Fruit fly (Drosophila melanogaster) whole organism, embryonic: ENCODE measurements around the gene CG7058.

Experiments
- Atf3 ChIP-seq: fragments of 200-800 bp; sonication (Bioruptor generic); optimal IDR thresholded peaks from 3 replicates; lab custom pipeline; 2016; ENCODE audit warnings: missing biosample characterization, missing genetic modification characterization
- BEAF-32 ChIP-seq: fragments of 200-800 bp; sonication (Bioruptor generic); optimal IDR thresholded peaks from 3 replicates; lab custom pipeline; 2017; ENCODE audit warnings: missing biosample characterization, missing genetic modification characterization, mild to moderate bottlenecking, moderate library complexity, missing genetic modification reagents
- CG10321 ChIP-seq: fragments of 200-800 bp; sonication (Bioruptor generic); IDR thresholded peaks from 2 replicates; pipeline ENCODE4 v1.3.6; 2022; ENCODE audit warnings: missing biosample characterization, missing genetic modification characterization
- CG11085 ChIP-seq: fragments of 200-800 bp; sonication (Bioruptor generic); IDR thresholded peaks from 2 replicates; pipeline ENCODE4 v1.3.6; 2022; ENCODE audit warnings: missing biosample characterization, missing genetic modification characterization
- CG11247 ChIP-seq: fragments of 200-800 bp; sonication (Bioruptor generic); IDR thresholded peaks from 2 replicates; pipeline ENCODE4 v1.3.6; 2022; ENCODE audit warnings: missing biosample characterization, missing genetic modification characterization
- CG11398 ChIP-seq: fragments of 200-800 bp; sonication (Bioruptor generic); optimal IDR thresholded peaks from 2 replicates; lab custom pipeline; 2016; ENCODE audit warnings: missing biosample characterization, missing genetic modification characterization
- CG11456 ChIP-seq: fragments of 200-800 bp; sonication (Bioruptor generic); IDR thresholded peaks from 3 replicates; pipeline ENCODE4 v1.3.6; 2022; ENCODE audit warnings: missing biosample characterization, missing genetic modification characterization
- CG13424 ChIP-seq: fragments of 200-800 bp; sonication (Bioruptor generic); optimal IDR thresholded peaks from 2 replicates; lab custom pipeline; 2019; ENCODE audit warnings: missing biosample characterization, mild to moderate bottlenecking, missing genetic modification characterization, moderate library complexity
- CG15479 ChIP-seq: fragments of 200-800 bp; sonication (Bioruptor generic); optimal IDR thresholded peaks from 3 replicates; lab custom pipeline; 2019; ENCODE audit warnings: missing biosample characterization, mild to moderate bottlenecking, missing genetic modification characterization, moderate library complexity
- CG1603 ChIP-seq: fragments of 200-800 bp; sonication (Bioruptor generic); optimal IDR thresholded peaks from 2 replicates; lab custom pipeline; 2019; ENCODE audit warnings: missing biosample characterization, mild to moderate bottlenecking, missing genetic modification characterization, moderate library complexity
- CG16813 ChIP-seq: fragments of 200-800 bp; sonication (Bioruptor generic); IDR thresholded peaks from 3 replicates; pipeline ENCODE4 v1.3.6; 2022; ENCODE audit warnings: missing biosample characterization, missing genetic modification characterization; ENCODE audit not compliant: partially characterized antibody
- CG16815 ChIP-seq: fragments of 200-800 bp; sonication (Bioruptor generic); optimal IDR thresholded peaks from 3 replicates; lab custom pipeline; 2017; ENCODE audit warnings: missing biosample characterization, mild to moderate bottlenecking, missing genetic modification characterization
- CG18476 ChIP-seq: fragments of 200-800 bp; sonication (Bioruptor generic); optimal IDR thresholded peaks from 2 replicates; lab custom pipeline; 2016; ENCODE audit warnings: missing biosample characterization, mild to moderate bottlenecking, missing genetic modification characterization
- CG2202 ChIP-seq: fragments of 200-800 bp; sonication (Bioruptor generic); optimal IDR thresholded peaks from 2 replicates; lab custom pipeline; 2018; ENCODE audit warnings: missing biosample characterization, mild to moderate bottlenecking, missing genetic modification characterization
- CG31224 ChIP-seq: fragments of 200-800 bp; sonication (Bioruptor generic); IDR thresholded peaks from 2 replicates; pipeline ENCODE4 v1.3.6; 2022; ENCODE audit warnings: missing biosample characterization, missing genetic modification characterization
- CG4282 ChIP-seq: fragments of 200-800 bp; sonication (Bioruptor generic); optimal IDR thresholded peaks from 2 replicates; lab custom pipeline; 2016; ENCODE audit warnings: missing biosample characterization, missing genetic modification characterization
- CG4730 ChIP-seq: fragments of 200-800 bp; sonication (Bioruptor generic); IDR thresholded peaks from 2 replicates; pipeline ENCODE4 v1.3.6; 2022; ENCODE audit warnings: missing biosample characterization, missing genetic modification characterization
- CG6689 ChIP-seq: fragments of 200-800 bp; sonication (Bioruptor generic); IDR thresholded peaks from 2 replicates; pipeline ENCODE4 v1.3.6; 2022; ENCODE audit warnings: missing biosample characterization, missing genetic modification characterization
- CG7556 ChIP-seq: fragments of 200-800 bp; sonication (Bioruptor generic); optimal IDR thresholded peaks from 2 replicates; lab custom pipeline; 2017; ENCODE audit warnings: missing biosample characterization, mild to moderate bottlenecking, missing genetic modification characterization
- CG7928 ChIP-seq: fragments of 200-800 bp; sonication (Bioruptor generic); optimal IDR thresholded peaks from 2 replicates; lab custom pipeline; 2017; ENCODE audit warnings: missing biosample characterization, mild to moderate bottlenecking, missing genetic modification characterization
- CG8388 ChIP-seq: fragments of 200-800 bp; sonication (Bioruptor generic); optimal IDR thresholded peaks from 2 replicates; lab custom pipeline; 2019; ENCODE audit warnings: missing biosample characterization, mild to moderate bottlenecking, missing genetic modification characterization, moderate library complexity
- CG8765 ChIP-seq: fragments of 200-800 bp; sonication (Bioruptor generic); IDR thresholded peaks from 2 replicates; pipeline ENCODE4 v1.3.6; 2022; ENCODE audit warnings: missing biosample characterization, missing genetic modification characterization
- CG9437 ChIP-seq: fragments of 200-800 bp; sonication (Bioruptor generic); optimal IDR thresholded peaks from 2 replicates; lab custom pipeline; 2018; ENCODE audit warnings: missing biosample characterization, mild to moderate bottlenecking, missing genetic modification characterization
- CG9609 ChIP-seq: fragments of 200-800 bp; sonication (Bioruptor generic); optimal IDR thresholded peaks from 3 replicates; lab custom pipeline; 2016; ENCODE audit warnings: missing biosample characterization, missing genetic modification characterization
- CG9932 ChIP-seq: fragments of 200-800 bp; sonication (Bioruptor generic); IDR thresholded peaks from 2 replicates; pipeline ENCODE4 v1.3.6; 2022; ENCODE audit warnings: missing biosample characterization, missing genetic modification characterization
- CkIIα-i1 ChIP-seq: fragments of 200-800 bp; sonication (Bioruptor generic); IDR thresholded peaks from 2 replicates; pipeline ENCODE4 v1.3.6; 2022; ENCODE audit warnings: missing biosample characterization, missing genetic modification characterization
- Dp ChIP-seq: fragments of 200-800 bp; sonication (Bioruptor generic); optimal IDR thresholded peaks from 2 replicates; lab custom pipeline; 2018; ENCODE audit warnings: missing biosample characterization, mild to moderate bottlenecking, missing genetic modification characterization, moderate library complexity
- Fer1 ChIP-seq: fragments of 200-800 bp; sonication (Bioruptor generic); optimal IDR thresholded peaks from 2 replicates; lab custom pipeline; 2017; ENCODE audit warnings: missing biosample characterization, mild to moderate bottlenecking, missing genetic modification characterization
- HLH3B ChIP-seq: fragments of 200-800 bp; sonication (Bioruptor generic); IDR thresholded peaks from 2 replicates; pipeline ENCODE4 v1.3.6; 2022; ENCODE audit warnings: missing biosample characterization, missing genetic modification characterization
- Hsf ChIP-seq: fragments of 200-800 bp; sonication (Bioruptor generic); optimal IDR thresholded peaks from 3 replicates; lab custom pipeline; 2016; ENCODE audit warnings: missing biosample characterization, missing genetic modification characterization
- Meics ChIP-seq: fragments of 200-800 bp; sonication (Bioruptor generic); optimal IDR thresholded peaks from 2 replicates; lab custom pipeline; 2017; ENCODE audit warnings: missing biosample characterization, mild to moderate bottlenecking, missing genetic modification characterization
- Sry-δ ChIP-seq: fragments of 200-800 bp; sonication (Bioruptor generic); optimal IDR thresholded peaks from 2 replicates; lab custom pipeline; 2016; ENCODE audit warnings: missing biosample characterization, missing genetic modification characterization
- Ssrp ChIP-seq: fragments of 200-800 bp; sonication (Bioruptor generic); optimal IDR thresholded peaks from 2 replicates; lab custom pipeline; 2018; ENCODE audit warnings: missing biosample characterization, mild to moderate bottlenecking, missing genetic modification characterization, moderate library complexity
- Stat92E ChIP-seq, 3 experiments: fragments of >200 bp in 2 of 3; fragments of 200-800 bp in 1 of 3; sonication (Bioruptor generic) in 1 of 3; optimal IDR thresholded peaks; 2 replicates each; lab custom pipeline; 2017 to 2019; ENCODE audit warnings: missing biosample characterization in 3 of 3, missing genetic modification characterization in 3 of 3, mild to moderate bottlenecking in 1 of 3, moderate library complexity in 1 of 3
- ac ChIP-seq: fragments of 200-800 bp; sonication (Bioruptor generic); optimal IDR thresholded peaks from 3 replicates; lab custom pipeline; 2017; ENCODE audit warnings: missing biosample characterization, mild to moderate bottlenecking, missing genetic modification characterization
- croc ChIP-seq: fragments of 200-800 bp; sonication (Bioruptor generic); conservative IDR thresholded peaks from 3 replicates; pipeline ENCODE4 v1.3.6; 2022; ENCODE audit warnings: missing biosample characterization, missing genetic modification characterization
- dati ChIP-seq: fragments of 200-800 bp; sonication (Bioruptor generic); IDR thresholded peaks from 2 replicates; pipeline ENCODE4 v1.3.6; 2022; ENCODE audit warnings: missing biosample characterization, missing genetic modification characterization
- emc ChIP-seq: fragments of 200-800 bp; sonication (Bioruptor generic); optimal IDR thresholded peaks from 2 replicates; lab custom pipeline; 2016; ENCODE audit warnings: missing biosample characterization, missing genetic modification characterization
- eve ChIP-seq, 2 experiments: fragments of >200 bp; optimal IDR thresholded peaks; 2 replicates each; lab custom pipeline; 2017; ENCODE audit warnings: missing biosample characterization in 2 of 2, missing genetic modification characterization in 2 of 2
- fd96Cb ChIP-seq: fragments of 200-800 bp; sonication (Bioruptor generic); optimal IDR thresholded peaks from 2 replicates; lab custom pipeline; 2018; ENCODE audit warnings: missing biosample characterization, mild to moderate bottlenecking, missing genetic modification characterization, moderate library complexity
- gt ChIP-seq: fragments of 200-800 bp; sonication (Bioruptor generic); IDR thresholded peaks from 2 replicates; pipeline ENCODE4 v1.3.6; 2022; ENCODE audit warnings: missing biosample characterization, missing genetic modification characterization
- hkb ChIP-seq, 2 experiments: fragments of 200-800 bp in 1 of 2; fragments of >200 bp in 1 of 2; sonication (Bioruptor generic) in 1 of 2; IDR thresholded peaks in 1 of 2; optimal IDR thresholded peaks in 1 of 2; 2 replicates each; pipeline versions ENCODE4 v1.3.6 to Lab custom; 2017 to 2022; ENCODE audit warnings: missing biosample characterization in 1 of 2, missing genetic modification characterization in 1 of 2
- jigr1 ChIP-seq: fragments of 200-800 bp; sonication (Bioruptor generic); IDR thresholded peaks from 3 replicates; pipeline ENCODE4 v1.3.6; 2022; ENCODE audit warnings: missing biosample characterization, missing genetic modification characterization
- jing ChIP-seq: fragments of 200-800 bp; sonication (Bioruptor generic); optimal IDR thresholded peaks from 2 replicates; lab custom pipeline; 2018; ENCODE audit warnings: missing biosample characterization, mild to moderate bottlenecking, missing genetic modification characterization
- knrl ChIP-seq: fragments of 200-800 bp; sonication (Bioruptor generic); IDR thresholded peaks from 3 replicates; pipeline ENCODE4 v1.3.6; 2022; ENCODE audit warnings: missing biosample characterization, missing genetic modification characterization; ENCODE audit not compliant: partially characterized antibody
- pum ChIP-seq: fragments of 200-800 bp; sonication (Bioruptor generic); optimal IDR thresholded peaks from 2 replicates; lab custom pipeline; 2016; ENCODE audit warnings: missing biosample characterization, missing genetic modification characterization
- tap ChIP-seq: fragments of 200-800 bp; optimal IDR thresholded peaks from 3 replicates; lab custom pipeline; 2019; ENCODE audit warnings: missing biosample characterization, mild to moderate bottlenecking, missing genetic modification characterization, moderate library complexity
- tin ChIP-seq: fragments of 200-800 bp; sonication (Bioruptor generic); optimal IDR thresholded peaks from 3 replicates; lab custom pipeline; 2016; ENCODE audit warnings: missing biosample characterization, missing genetic modification characterization
- tio ChIP-seq: fragments of 200-800 bp; sonication (Bioruptor generic); optimal IDR thresholded peaks from 2 replicates; lab custom pipeline; 2017; ENCODE audit warnings: missing biosample characterization, missing genetic modification characterization, inconsistent platforms
- trh ChIP-seq: fragments of 200-800 bp; sonication (Bioruptor generic); optimal IDR thresholded peaks from 2 replicates; lab custom pipeline; 2016; ENCODE audit warnings: missing biosample characterization, missing genetic modification characterization

Gene CG7058

DNA sequence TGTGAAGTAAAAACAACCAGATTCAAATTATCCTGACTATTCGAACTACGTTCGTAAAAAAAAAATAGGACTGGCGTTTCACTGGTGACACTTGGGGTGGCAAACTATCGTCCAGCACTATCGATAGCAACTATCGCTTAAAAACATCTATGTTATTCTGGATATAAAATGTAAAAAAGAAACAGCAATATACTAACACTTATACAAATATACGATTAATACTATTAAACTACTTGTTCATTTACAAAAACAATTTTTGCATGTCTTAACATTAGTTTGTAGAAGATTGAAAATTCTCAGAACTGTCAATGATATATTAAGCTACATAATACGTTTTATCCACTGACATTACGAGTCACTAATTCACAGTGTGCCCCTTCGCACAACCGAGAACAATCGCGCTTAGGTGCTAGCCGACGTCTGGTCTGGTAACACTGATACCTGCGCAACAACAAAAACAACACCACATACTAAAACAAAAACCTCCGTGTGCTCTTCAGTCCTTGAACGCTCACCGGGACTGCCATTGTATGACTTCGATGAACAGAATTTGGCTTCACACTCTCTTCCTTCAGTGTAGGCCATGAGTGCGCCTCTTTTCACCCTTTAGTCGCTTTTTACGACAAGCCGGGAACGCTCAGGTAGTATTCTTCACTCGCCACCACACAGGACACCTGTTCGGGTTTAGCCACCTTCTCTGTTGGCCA lies 22.9 kb upstream of the CG7058 start, which contains the start of gene CG18259 (continued):
- TF ChIP-seq CG13424 (tag; lab: Kevin White, UChicago) (peak; percentile 10), Fer1 (no peak), Stat92E (GFP tag; optimal IDR thresholded peaks at IDR 0.05; lab: Kevin White, UChicago) (no peak), CG11456 (GFP tag; lab: Robert Waterston, UW) (no peak), CG9609 (GFP tag; lab: Kevin White, UChicago) (no peak), CG7556 (GFP tag; lab: Kevin White, UChicago) (no peak), jing (GFP tag; lab: Kevin White, UChicago) (no peak), CG11398 (no peak), knrl (GFP tag; lab: Robert Waterston, UW) (peak; percentile 94), BEAF-32 (peak; percentile 94), CG31224 (no peak), CG15479 (GFP tag; lab: Kevin White, UChicago) (peak; percentile 9), HLH3B (no peak), trh (no peak), CkIIα-i1 (GFP tag; lab: Robert Waterston, UW) (no peak), CG11085 (GFP tag; lab: Robert Waterston, UW) (no peak), croc (GFP tag; lab: Robert Waterston, UW) (no peak), gt (GFP tag; lab: Robert Waterston, UW) (no peak), CG4282 (no peak), CG9932 (GFP tag; lab: Robert Waterston, UW) (peak; percentile 43), CG9437 (GFP tag; lab: Kevin White, UChicago) (no peak), CG18476 (GFP tag; lab: Kevin White, UChicago) (no peak), CG8765 (GFP tag; lab: Robert Waterston, UW) (no peak), CG10321 (GFP tag; lab: Robert Waterston, UW) (no peak), CG6689 (GFP tag; lab: Robert Waterston, UW) (no peak), CG16813 (GFP tag; lab: Robert Waterston, UW) (peak; percentile 91), CG1603 (peak; percentile 32), Ssrp (no peak), CG11247 (GFP tag; lab: Robert Waterston, UW) (no peak), tap (tag; lab: Kevin White, UChicago) (no peak), dati (no peak), tio (GFP tag; lab: Kevin White, UChicago) (no peak), CG8388 (no peak), Dp (GFP tag; lab: Kevin White, UChicago) (peak; percentile 24), CG16815 (GFP tag; lab: Kevin White, UChicago) (no peak), tin (GFP tag; lab: Kevin White, UChicago) (no peak), pum (GFP tag; lab: Kevin White, UChicago) (no peak), Meics (GFP tag; lab: Kevin White, UChicago) (no peak), ac (GFP tag; lab: Kevin White, UChicago) (no peak), emc (no peak), Sry-δ (GFP tag; lab: Kevin White, UChicago) (peak; percentile 90), CG4730 (GFP tag; lab: Robert Waterston, UW) (no peak), fd96Cb (no peak), Hsf (no peak), CG7928 (GFP tag; lab: Kevin White, UChicago) (no peak), eve (GFP tag; optimal IDR thresholded peaks at IDR 0.05; lab: Kevin White, UChicago) (no peak), jigr1 (GFP tag; lab: Robert Waterston, UW) (no peak), Atf3 (GFP tag; lab: Kevin White, UChicago) (no peak), hkb (optimal IDR thresholded peaks at IDR 0.05; lab: Kevin White, UChicago) (peak; percentile 12), hkb (GFP tag; IDR thresholded peaks at IDR 0.05; lab: Robert Waterston, UW) (no peak), CG2202 (tag; lab: Kevin White, UChicago) (no peak)
